Fruit fly (Drosophila melanogaster): ENCODE results near the gene ND-PDSW.
A peak's percentile ranks its signal among the peaks of the same experiment; 100 is the strongest.

dm6 chr2L:3480443-3480839 lies 14.5 kb downstream of the ND-PDSW start:
- peak; percentile 67 to 89 for TF ChIP-seq CTCF (optimal IDR thresholded peaks at IDR 0.05)
- no peak for TF ChIP-seq CG8478 (optimal IDR thresholded peaks at IDR 0.05)
